Worm (Caenorhabditis elegans) whole organism, L4 larva: ENCODE measurements around the gene F35F10.5.

Source experiments
- F49E8.2 ChIP-seq: sonication (generic microtip); optimal IDR thresholded peaks from 2 replicates; lab custom pipeline; 2016; ENCODE audit warnings: missing compliant biosample characterization, mild to moderate bottlenecking, missing genetic modification characterization, borderline replicate concordance
- unc-39 ChIP-seq: sonication (generic microtip); optimal IDR thresholded peaks from 2 replicates; lab custom pipeline; 2017; ENCODE audit warnings: missing biosample characterization, missing genetic modification characterization

DNA sequence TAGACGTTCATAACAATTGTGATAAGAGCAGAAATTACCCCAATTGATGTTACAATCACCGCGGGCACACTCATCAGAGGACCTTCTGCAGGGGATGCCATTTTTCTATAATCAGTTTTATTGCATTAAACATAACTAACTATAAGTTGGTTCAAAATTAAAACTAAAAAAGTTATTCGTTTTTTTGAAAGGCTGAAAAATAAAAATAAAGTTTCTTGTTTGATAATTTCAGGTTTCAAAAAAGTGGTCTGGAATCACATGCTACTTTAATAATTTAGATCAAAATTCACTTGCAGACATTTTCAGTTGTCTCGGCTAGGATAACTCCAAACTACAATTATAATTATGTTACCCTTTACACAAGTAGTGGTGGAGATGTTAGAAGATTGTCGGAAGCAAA is 17.2 kb downstream of the F35F10.5 start, which contains the start of gene srbc-1:
- TF ChIP-seq F49E8.2 (tag; lab: Kevin White, UChicago) (no peak), unc-39 (tag; lab: Kevin White, UChicago) (no peak)
